Fruit fly (Drosophila melanogaster) whole organism, embryonic: ENCODE measurements around the gene CG11723.

Experiments used
- Atf6 ChIP-seq: fragments of 200-800 bp; sonication (Bioruptor generic); IDR thresholded peaks from 2 replicates; pipeline ENCODE4 v1.3.6; 2022; ENCODE audit warnings: missing biosample characterization, missing genetic modification characterization
- Bgb ChIP-seq: fragments of 200-800 bp; sonication (Bioruptor generic); IDR thresholded peaks from 2 replicates; pipeline ENCODE4 v1.3.6; 2022; ENCODE audit warnings: missing biosample characterization, missing genetic modification characterization; ENCODE audit not compliant: partially characterized antibody
- Blimp-1 ChIP-seq: fragments of 200-800 bp; sonication (Bioruptor generic); optimal IDR thresholded peaks from 3 replicates; lab custom pipeline; 2018; ENCODE audit warnings: missing biosample characterization, missing genetic modification characterization, mild to moderate bottlenecking, moderate library complexity, missing genetic modification reagents
- CG10209 ChIP-seq: fragments of 200-800 bp; sonication (Bioruptor generic); optimal IDR thresholded peaks from 3 replicates; lab custom pipeline; 2017; ENCODE audit warnings: missing biosample characterization, mild to moderate bottlenecking, missing genetic modification characterization, missing genetic modification reagents
- CG11247 ChIP-seq: fragments of 200-800 bp; sonication (Bioruptor generic); IDR thresholded peaks from 2 replicates; pipeline ENCODE4 v1.3.6; 2022; ENCODE audit warnings: missing biosample characterization, missing genetic modification characterization
- CG11696 ChIP-seq: fragments of 200-800 bp; sonication (Bioruptor generic); IDR thresholded peaks from 2 replicates; pipeline ENCODE4 v1.3.6; 2022; ENCODE audit warnings: missing biosample characterization, missing genetic modification characterization
- CG13296 ChIP-seq: fragments of 200-800 bp; sonication (Bioruptor generic); optimal IDR thresholded peaks from 3 replicates; lab custom pipeline; 2018; ENCODE audit warnings: missing biosample characterization, mild to moderate bottlenecking, missing genetic modification characterization
- CG14667 ChIP-seq: fragments of 200-800 bp; sonication (Bioruptor generic); IDR thresholded peaks from 2 replicates; pipeline ENCODE4 v1.3.6; 2022; ENCODE audit warnings: missing biosample characterization, missing genetic modification characterization
- CG16863 ChIP-seq: fragments of 200-800 bp; sonication (Bioruptor generic); optimal IDR thresholded peaks from 3 replicates; lab custom pipeline; 2016; ENCODE audit warnings: missing biosample characterization, missing genetic modification characterization
- CG17568 ChIP-seq: fragments of 200-800 bp; sonication (Bioruptor generic); optimal IDR thresholded peaks from 2 replicates; lab custom pipeline; 2018; ENCODE audit warnings: missing biosample characterization, mild to moderate bottlenecking, missing genetic modification characterization, moderate library complexity
- CG30020 ChIP-seq: fragments of 200-800 bp; optimal IDR thresholded peaks from 2 replicates; lab custom pipeline; 2019; ENCODE audit warnings: missing biosample characterization, mild to moderate bottlenecking, missing genetic modification characterization, moderate library complexity
- CG31388 ChIP-seq: fragments of 200-800 bp; sonication (Bioruptor generic); optimal IDR thresholded peaks from 2 replicates; lab custom pipeline; 2016; ENCODE audit warnings: missing biosample characterization, missing genetic modification characterization
- CG3281 ChIP-seq: fragments of 200-800 bp; sonication (Bioruptor generic); optimal IDR thresholded peaks from 3 replicates; lab custom pipeline; 2017; ENCODE audit warnings: missing biosample characterization, mild to moderate bottlenecking, missing genetic modification characterization
- CG4617 ChIP-seq: fragments of 200-800 bp; sonication (Bioruptor generic); optimal IDR thresholded peaks from 3 replicates; lab custom pipeline; 2016; ENCODE audit warnings: missing biosample characterization, missing genetic modification characterization, borderline replicate concordance
- CG7271 ChIP-seq: fragments of 200-800 bp; sonication (Bioruptor generic); optimal IDR thresholded peaks from 2 replicates; lab custom pipeline; 2018; ENCODE audit warnings: missing biosample characterization, mild to moderate bottlenecking, missing genetic modification characterization, moderate library complexity
- CG7839 ChIP-seq: fragments of 200-800 bp; sonication (Bioruptor generic); optimal IDR thresholded peaks from 3 replicates; lab custom pipeline; 2018; ENCODE audit warnings: missing biosample characterization, mild to moderate bottlenecking, missing genetic modification characterization, moderate library complexity
- CG9215 ChIP-seq: fragments of 200-800 bp; sonication (Bioruptor generic); IDR thresholded peaks from 2 replicates; pipeline ENCODE4 v1.3.6; 2022; ENCODE audit warnings: missing biosample characterization, missing genetic modification characterization
- CTCF ChIP-seq: fragments of 200-800 bp; sonication (Bioruptor generic); optimal IDR thresholded peaks from 2 replicates; lab custom pipeline; 2017; ENCODE audit warnings: missing biosample characterization, mild to moderate bottlenecking, missing genetic modification characterization, moderate library complexity
- H2.0 ChIP-seq: fragments of 200-800 bp; sonication (Bioruptor generic); IDR thresholded peaks from 2 replicates; pipeline ENCODE4 v1.3.6; 2022; ENCODE audit warnings: missing biosample characterization, missing genetic modification characterization
- Hsf ChIP-seq: fragments of 200-800 bp; sonication (Bioruptor generic); optimal IDR thresholded peaks from 3 replicates; lab custom pipeline; 2016; ENCODE audit warnings: missing biosample characterization, missing genetic modification characterization
- Lhr ChIP-seq: fragments of 200-800 bp; sonication (Bioruptor generic); optimal IDR thresholded peaks from 3 replicates; lab custom pipeline; 2017; ENCODE audit warnings: mild to moderate bottlenecking, missing biosample characterization, missing genetic modification reagents, missing genetic modification characterization
- Med ChIP-seq: fragments of 200-800 bp; sonication (Bioruptor generic); peaks from one replicate; lab custom pipeline; 2016; ENCODE audit warnings: missing biosample characterization, missing genetic modification characterization, mild to moderate bottlenecking, inconsistent platforms, moderate library complexity
- PHDP ChIP-seq: fragments of 200-800 bp; sonication (Bioruptor generic); optimal IDR thresholded peaks from 3 replicates; lab custom pipeline; 2018; ENCODE audit warnings: missing biosample characterization, mild to moderate bottlenecking, missing genetic modification characterization, moderate library complexity
- Poxn ChIP-seq: fragments of 200-800 bp; sonication (Bioruptor generic); IDR thresholded peaks from 2 replicates; pipeline ENCODE4 v1.3.6; 2022; ENCODE audit warnings: missing biosample characterization, missing genetic modification characterization
- Sry-δ ChIP-seq: fragments of 200-800 bp; sonication (Bioruptor generic); optimal IDR thresholded peaks from 2 replicates; lab custom pipeline; 2016; ENCODE audit warnings: missing biosample characterization, missing genetic modification characterization
- al ChIP-seq: fragments of 200-800 bp; sonication (Bioruptor generic); IDR thresholded peaks from 2 replicates; pipeline ENCODE4 v1.3.6; 2022; ENCODE audit warnings: missing biosample characterization, missing genetic modification characterization
- bigmax ChIP-seq: fragments of 200-800 bp; sonication (Bioruptor generic); optimal IDR thresholded peaks from 2 replicates; lab custom pipeline; 2018; ENCODE audit warnings: missing biosample characterization, mild to moderate bottlenecking, missing genetic modification characterization
- cg ChIP-seq: fragments of 200-800 bp; sonication (Bioruptor generic); optimal IDR thresholded peaks from 3 replicates; lab custom pipeline; 2019; ENCODE audit warnings: missing biosample characterization, mild to moderate bottlenecking, missing genetic modification characterization, moderate library complexity
- chn ChIP-seq: fragments of 200-800 bp; sonication (Bioruptor generic); optimal IDR thresholded peaks from 2 replicates; lab custom pipeline; 2016; ENCODE audit warnings: missing biosample characterization, missing genetic modification characterization
- dan ChIP-seq: fragments of 200-800 bp; sonication (Bioruptor generic); IDR thresholded peaks from 2 replicates; pipeline ENCODE4 v1.3.6; 2022; ENCODE audit warnings: missing biosample characterization, missing genetic modification characterization
- disco-r ChIP-seq: fragments of 200-800 bp; sonication (Bioruptor generic); optimal IDR thresholded peaks from 2 replicates; lab custom pipeline; 2016; ENCODE audit warnings: missing biosample characterization, missing genetic modification characterization
- fru ChIP-seq: fragments of >200 bp; optimal IDR thresholded peaks from 2 replicates; lab custom pipeline; 2017
- ham ChIP-seq: fragments of 200-800 bp; sonication (Bioruptor generic); IDR thresholded peaks from 2 replicates; pipeline ENCODE4 v1.3.6; 2022; ENCODE audit warnings: missing biosample characterization, missing genetic modification characterization
- her ChIP-seq: fragments of 200-800 bp; sonication (Bioruptor generic); optimal IDR thresholded peaks from 2 replicates; lab custom pipeline; 2016; ENCODE audit warnings: missing biosample characterization, missing genetic modification characterization
- ind ChIP-seq: fragments of 200-800 bp; sonication (Bioruptor generic); optimal IDR thresholded peaks from 3 replicates; lab custom pipeline; 2016; ENCODE audit warnings: missing biosample characterization, missing genetic modification characterization
- insv ChIP-seq, 2 experiments: fragments of 200-800 bp; sonication (Bioruptor generic); optimal IDR thresholded peaks; 3 replicates each; lab custom pipeline; 2016 to 2018; ENCODE audit warnings: missing biosample characterization in 2 of 2, missing genetic modification characterization in 2 of 2
- kay ChIP-seq: fragments of 200-800 bp; sonication (Bioruptor generic); optimal IDR thresholded peaks from 2 replicates; lab custom pipeline; 2016; ENCODE audit warnings: missing biosample characterization, missing genetic modification characterization
- mld ChIP-seq: fragments of 200-800 bp; sonication (Bioruptor generic); IDR thresholded peaks from 3 replicates; pipeline ENCODE4 v1.3.6; 2022; ENCODE audit warnings: missing biosample characterization, missing genetic modification characterization; ENCODE audit not compliant: partially characterized antibody
- nau ChIP-seq: fragments of 200-800 bp; sonication (Bioruptor generic); optimal IDR thresholded peaks from 3 replicates; lab custom pipeline; 2017; ENCODE audit warnings: missing biosample characterization, mild to moderate bottlenecking, missing genetic modification characterization, missing genetic modification reagents
- oc ChIP-seq: fragments of 200-800 bp; sonication (Bioruptor generic); optimal IDR thresholded peaks from 2 replicates; lab custom pipeline; 2018; ENCODE audit warnings: missing biosample characterization, mild to moderate bottlenecking, missing genetic modification characterization, moderate library complexity
- repo ChIP-seq: fragments of 200-800 bp; sonication (Bioruptor generic); optimal IDR thresholded peaks from 2 replicates; lab custom pipeline; 2016; ENCODE audit warnings: missing biosample characterization, missing genetic modification characterization
- scrt ChIP-seq: fragments of 200-800 bp; sonication (Bioruptor generic); optimal IDR thresholded peaks from 2 replicates; lab custom pipeline; 2018; ENCODE audit warnings: missing biosample characterization, mild to moderate bottlenecking, missing genetic modification characterization, moderate library complexity
- sd ChIP-seq: fragments of 200-800 bp; sonication (Bioruptor generic); optimal IDR thresholded peaks from 3 replicates; lab custom pipeline; 2018; ENCODE audit warnings: missing biosample characterization, mild to moderate bottlenecking, missing genetic modification characterization, moderate library complexity
- shn ChIP-seq: fragments of 200-800 bp; sonication (Bioruptor generic); optimal IDR thresholded peaks from 3 replicates; lab custom pipeline; 2016; ENCODE audit warnings: missing biosample characterization, missing genetic modification characterization
- sima ChIP-seq: fragments of 200-800 bp; sonication (Bioruptor generic); optimal IDR thresholded peaks from 2 replicates; lab custom pipeline; 2016; ENCODE audit warnings: missing biosample characterization, missing genetic modification characterization
- slbo ChIP-seq: fragments of 200-800 bp; sonication (Bioruptor generic); IDR thresholded peaks from 2 replicates; pipeline ENCODE4 v1.3.6; 2022; ENCODE audit warnings: missing biosample characterization, missing genetic modification characterization
- sug ChIP-seq: fragments of 200-800 bp; optimal IDR thresholded peaks from 2 replicates; lab custom pipeline; 2019; ENCODE audit warnings: missing biosample characterization, mild to moderate bottlenecking, missing genetic modification characterization, moderate library complexity
- trem ChIP-seq: fragments of 200-800 bp; optimal IDR thresholded peaks from 3 replicates; lab custom pipeline; 2019; ENCODE audit warnings: missing biosample characterization, mild to moderate bottlenecking, missing genetic modification characterization, moderate library complexity
- twi ChIP-seq: fragments of 200-800 bp; optimal IDR thresholded peaks from 2 replicates; lab custom pipeline; 2019; ENCODE audit warnings: missing biosample characterization, mild to moderate bottlenecking, missing genetic modification characterization, moderate library complexity
- z ChIP-seq: fragments of 200-800 bp; sonication (Bioruptor generic); IDR thresholded peaks from 3 replicates; pipeline ENCODE4 v1.3.6; 2022; ENCODE audit warnings: missing biosample characterization, missing genetic modification characterization
- zen ChIP-seq: fragments of 200-800 bp; sonication (Bioruptor generic); optimal IDR thresholded peaks from 3 replicates; lab custom pipeline; 2018; ENCODE audit warnings: missing biosample characterization, mild to moderate bottlenecking, missing genetic modification characterization, moderate library complexity

CG11723 gene

dm6 chr2L:2177969-2178809, 31.1 kb upstream of the CG11723 start, which contains the start of gene aop:
TSS of gene aop (minus strand) at chr2L:2178754.
- TF ChIP-seq sima (no peak), CG10209 (GFP tag; lab: Kevin White, UChicago) (no peak), cg (GFP tag; lab: Kevin White, UChicago) (peak; percentile 84), CG11247 (GFP tag; lab: Robert Waterston, UW) (no peak; the same call in 1 of the 2 replicates), CG16863 (GFP tag; lab: Kevin White, UChicago) (peak; percentile 16), CTCF (GFP tag; lab: Kevin White, UChicago) (no peak), Hsf (GFP tag; lab: Kevin White, UChicago) (no peak), CG13296 (peak; percentile 48), disco-r (GFP tag; lab: Kevin White, UChicago) (no peak), CG31388 (GFP tag; lab: Kevin White, UChicago) (no peak), CG9215 (GFP tag; lab: Robert Waterston, UW) (no peak), zen (tag; lab: Kevin White, UChicago) (peak; percentile 68), Lhr (GFP tag; lab: Kevin White, UChicago) (no peak), twi (tag; lab: Kevin White, UChicago) (no peak), sug (tag; lab: Kevin White, UChicago) (no peak), Poxn (GFP tag; lab: Robert Waterston, UW) (no peak), CG11696 (no peak), dan (GFP tag; lab: Robert Waterston, UW) (no peak), scrt (GFP tag; lab: Kevin White, UChicago) (peak; percentile 42), al (GFP tag; lab: Robert Waterston, UW) (no peak), z (GFP tag; lab: Robert Waterston, UW) (no peak; the same call in 2 of the 3 replicates), her (GFP tag; lab: Kevin White, UChicago) (peak; percentile 28), slbo (GFP tag; lab: Robert Waterston, UW) (no peak), Blimp-1 (peak; percentile 26), mld (GFP tag; lab: Robert Waterston, UW) (no peak), Atf6 (GFP tag; lab: Robert Waterston, UW) (no peak), insv (GFP tag; optimal IDR thresholded peaks at IDR 0.05; lab: Kevin White, UChicago) (peak in 1 of 2 experiments; percentile 51), fru (lab: Kevin White, UChicago) (no peak), sd (tag; lab: Kevin White, UChicago) (no peak), bigmax (no peak), H2.0 (GFP tag; lab: Robert Waterston, UW) (no peak), ham (GFP tag; lab: Robert Waterston, UW) (no peak), PHDP (tag; lab: Kevin White, UChicago) (no peak), shn (GFP tag; lab: Kevin White, UChicago) (no peak), trem (tag; lab: Kevin White, UChicago) (peak; percentile 24), CG7271 (tag; lab: Kevin White, UChicago) (peak; percentile 24), Sry-δ (GFP tag; lab: Kevin White, UChicago) (no peak), CG7839 (tag; lab: Kevin White, UChicago) (peak; percentile 21), chn (GFP tag; lab: Kevin White, UChicago) (no peak), CG4617 (no peak), CG30020 (tag; lab: Kevin White, UChicago) (no peak), kay (GFP tag; lab: Kevin White, UChicago) (no peak), oc (tag; lab: Kevin White, UChicago) (peak; percentile 21), Bgb (peak; percentile 7; the same call in 1 of the 2 replicates), repo (no peak), Med (GFP tag; lab: Kevin White, UChicago) (peak; percentile 90), CG3281 (peak; percentile 11), ind (GFP tag; lab: Kevin White, UChicago) (no peak), nau (GFP tag; lab: Kevin White, UChicago) (no peak), CG14667 (GFP tag; lab: Robert Waterston, UW) (no peak), CG17568 (GFP tag; lab: Kevin White, UChicago) (no peak)
